Worm (Caenorhabditis elegans): Measurements from ENCODE around the gene sec-6.

sec-6 gene

ce11 chrII:5373275-5374047 is 14.1 kb downstream of the sec-6 start, which contains the start of the genes agt-2 and F09E5.3:
Gene agt-2 (minus strand): TSS chrII:5373827.
Gene F09E5.3 (plus strand): TSS chrII:5373997.
- TF ChIP-seq nhr-12 (tag; optimal IDR thresholded peaks at IDR 0.05), result peak; percentile 55
- peak; percentile 95 for TF ChIP-seq sma-9 (GFP tag; optimal IDR thresholded peaks at IDR 0.05)
- TF ChIP-seq sma-9 (tag; optimal IDR thresholded peaks at IDR 0.05), result no peak
- no peak for TF ChIP-seq lin-39 (tag; optimal IDR thresholded peaks at IDR 0.05)
- peak; percentile 83 for TF ChIP-seq ztf-4 (tag; optimal IDR thresholded peaks at IDR 0.05)
- TF ChIP-seq nhr-6 (tag; optimal IDR thresholded peaks at IDR 0.05), result peak; percentile 92
- peak; percentile 94 for TF ChIP-seq unc-55 (GFP tag; optimal IDR thresholded peaks at IDR 0.05)
- TF ChIP-seq nhr-237 (tag; optimal IDR thresholded peaks at IDR 0.05), result peak; percentile 11
- peak; percentile 81 for TF ChIP-seq egl-27 (tag; optimal IDR thresholded peaks at IDR 0.05)
- peak; percentile 90 for TF ChIP-seq nhr-129 (tag; optimal IDR thresholded peaks at IDR 0.05)
- TF ChIP-seq peb-1 (tag; optimal IDR thresholded peaks at IDR 0.05), result no peak
- peak; percentile 74 for TF ChIP-seq zag-1 (tag; optimal IDR thresholded peaks at IDR 0.05)
- TF ChIP-seq ZK546.5 (tag; optimal IDR thresholded peaks at IDR 0.05), result peak; percentile 43
- no peak for TF ChIP-seq unc-62 (GFP tag; optimal IDR thresholded peaks at IDR 0.05)
- TF ChIP-seq aly-2 (tag; optimal IDR thresholded peaks at IDR 0.05), result no peak
- peak; percentile 52 for TF ChIP-seq skn-1 (tag; optimal IDR thresholded peaks at IDR 0.05)
- TF ChIP-seq alr-1 (tag; optimal IDR thresholded peaks at IDR 0.05), result no peak
- peak; percentile 86 for TF ChIP-seq ceh-16 (tag; optimal IDR thresholded peaks at IDR 0.05)
- peak; percentile 37 for TF ChIP-seq nhr-10 (tag; optimal IDR thresholded peaks at IDR 0.05)
- TF ChIP-seq ama-1 (optimal IDR thresholded peaks at IDR 0.05), result peak; percentile 71
- TF ChIP-seq lsy-2 (tag; optimal IDR thresholded peaks at IDR 0.05), result peak; percentile 90 to 96
- peak; percentile 60 for TF ChIP-seq lin-11 (tag; optimal IDR thresholded peaks at IDR 0.05)
- TF ChIP-seq sma-3 (GFP tag; optimal IDR thresholded peaks at IDR 0.05), result peak; percentile 89
- TF ChIP-seq lin-13 (GFP tag; optimal IDR thresholded peaks at IDR 0.05), result peak; percentile 92
- no peak for TF ChIP-seq ztf-1 (GFP tag; conservative IDR thresholded peaks at IDR 0.05)
- TF ChIP-seq ztf-11 (tag; optimal IDR thresholded peaks at IDR 0.05), result no peak
- TF ChIP-seq unc-39 (tag; optimal IDR thresholded peaks at IDR 0.05), result no peak
- peak; percentile 96 for TF ChIP-seq nhr-25 (tag; optimal IDR thresholded peaks at IDR 0.05)
- peak; percentile 94 for TF ChIP-seq mab-5 (tag; optimal IDR thresholded peaks at IDR 0.05)
- TF ChIP-seq elt-3 (tag; optimal IDR thresholded peaks at IDR 0.05), result no peak
- peak; percentile 61 for TF ChIP-seq nhr-77 (tag; optimal IDR thresholded peaks at IDR 0.05)
- TF ChIP-seq dmd-4 (tag; optimal IDR thresholded peaks at IDR 0.05), result no peak
- TF ChIP-seq R02D3.7 (tag; optimal IDR thresholded peaks at IDR 0.05), result peak; percentile 50
- peak; percentile 82 for TF ChIP-seq snpc-4 (tag; optimal IDR thresholded peaks at IDR 0.05)
- peak; percentile 92 for TF ChIP-seq fos-1 (tag; optimal IDR thresholded peaks at IDR 0.05)
- TF ChIP-seq sem-4 (tag; optimal IDR thresholded peaks at IDR 0.05), result peak; percentile 83
- peak; percentile 92 for TF ChIP-seq F13H6.1 (tag; optimal IDR thresholded peaks at IDR 0.05)
- peak; percentile 94 for TF ChIP-seq crh-2 (tag; optimal IDR thresholded peaks at IDR 0.05)
- no peak for TF ChIP-seq Y55F3AM.14 (GFP tag; optimal IDR thresholded peaks at IDR 0.05)
- no peak for TF ChIP-seq nhr-23 (tag; optimal IDR thresholded peaks at IDR 0.05)
- peak; percentile 63 for TF ChIP-seq blmp-1 (tag; optimal IDR thresholded peaks at IDR 0.05; ENCODE audit: insufficient read depth)
- no peak for TF ChIP-seq elt-1 (tag; optimal IDR thresholded peaks at IDR 0.05)
- TF ChIP-seq mbf-1 (tag; optimal IDR thresholded peaks at IDR 0.05), result no peak
- TF ChIP-seq ceh-82 (tag; optimal IDR thresholded peaks at IDR 0.05), result peak; percentile 24
- peak; percentile 99 for TF ChIP-seq C34F6.9 (tag; optimal IDR thresholded peaks at IDR 0.05)
- TF ChIP-seq mdl-1 (tag; optimal IDR thresholded peaks at IDR 0.05), result peak in 1 of 2 experiments; percentile 54
- no peak for TF ChIP-seq nhr-11 (tag; optimal IDR thresholded peaks at IDR 0.05)
- peak; percentile 86 for TF ChIP-seq nhr-21 (tag; optimal IDR thresholded peaks at IDR 0.05)
- TF ChIP-seq gmeb-1 (tag; optimal IDR thresholded peaks at IDR 0.05), result peak; percentile 92

Measured in whole organism, L2 larva.